Worm (Caenorhabditis elegans) whole organism, mixed stage, embryonic: Measurements from ENCODE around the gene srr-8.

Experiments
- nhr-12 ChIP-seq: fragments of 150-350 bp; optimal IDR thresholded peaks from 2 replicates; lab custom pipeline; 2014; ENCODE audit warnings: missing biosample characterization, missing genetic modification characterization
- nhr-237 ChIP-seq: fragments of 150-350 bp; optimal IDR thresholded peaks from 2 replicates; lab custom pipeline; 2014; ENCODE audit warnings: missing biosample characterization, missing genetic modification characterization
- snpc-4 ChIP-seq: fragments of 150-350 bp; optimal IDR thresholded peaks from 2 replicates; lab custom pipeline; 2014; ENCODE audit warnings: missing biosample characterization, missing genetic modification characterization
- unc-62 ChIP-seq: fragments of 150-350 bp; optimal IDR thresholded peaks from 2 replicates; lab custom pipeline; 2014; ENCODE audit warnings: missing biosample characterization, missing genetic modification reagents, missing genetic modification characterization

DNA sequence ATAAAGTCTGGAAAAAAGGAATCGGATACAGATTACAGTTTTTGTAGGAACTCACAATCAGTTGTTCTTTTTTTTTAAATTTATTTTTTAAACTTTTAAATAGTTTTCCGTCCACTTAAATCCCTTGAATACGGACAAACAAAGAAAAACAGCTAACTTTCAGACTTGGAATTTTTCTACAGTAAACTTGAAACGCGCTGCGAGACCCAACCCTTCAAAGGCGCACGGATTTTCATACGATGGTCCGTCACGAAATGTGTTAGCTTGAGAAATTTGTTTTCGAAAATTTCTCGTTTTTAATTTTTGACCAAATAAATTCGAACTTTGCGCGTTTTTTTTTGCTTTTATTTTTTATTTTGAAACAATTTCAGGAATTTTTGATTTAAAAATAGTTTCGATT lies 45.1 kb downstream of the srr-8 start:
- TF ChIP-seq nhr-237 (tag; lab: Kevin White, UChicago) = no peak
- no peak for TF ChIP-seq unc-62 (GFP tag; lab: Kevin White, UChicago)
- no peak for TF ChIP-seq nhr-12 (tag; lab: Kevin White, UChicago)
- no peak for TF ChIP-seq snpc-4 (tag; lab: Kevin White, UChicago)
